Fruit fly (Drosophila melanogaster) whole organism, embryonic: Measurements from ENCODE around the gene Trpgamma.

Experiments
- ATbp ChIP-seq: fragments of 200-800 bp; sonication (Bioruptor generic); optimal IDR thresholded peaks from 2 replicates; lab custom pipeline; 2017; ENCODE audit warnings: missing biosample characterization, mild to moderate bottlenecking, missing genetic modification characterization, missing genetic modification reagents
- Ada2b ChIP-seq: fragments of 200-800 bp; sonication (Bioruptor generic); IDR thresholded peaks from 2 replicates; pipeline ENCODE4 v1.3.6; 2022; ENCODE audit warnings: missing biosample characterization, missing genetic modification characterization
- CG10431 ChIP-seq: fragments of 200-800 bp; sonication (Bioruptor generic); optimal IDR thresholded peaks from 3 replicates; lab custom pipeline; 2018; ENCODE audit warnings: missing biosample characterization, mild to moderate bottlenecking, missing genetic modification characterization
- CG13424 ChIP-seq: fragments of 200-800 bp; sonication (Bioruptor generic); optimal IDR thresholded peaks from 2 replicates; lab custom pipeline; 2019; ENCODE audit warnings: missing biosample characterization, mild to moderate bottlenecking, missing genetic modification characterization, moderate library complexity
- CG13894 ChIP-seq: fragments of 200-800 bp; sonication (Bioruptor generic); optimal IDR thresholded peaks from 3 replicates; lab custom pipeline; 2018; ENCODE audit warnings: missing biosample characterization, mild to moderate bottlenecking, missing genetic modification characterization, moderate library complexity
- CG1529 ChIP-seq: fragments of 200-800 bp; sonication (Bioruptor generic); optimal IDR thresholded peaks from 3 replicates; lab custom pipeline; 2018; ENCODE audit warnings: missing biosample characterization, missing genetic modification characterization
- CG15514 ChIP-seq: fragments of 200-800 bp; sonication (Bioruptor generic); optimal IDR thresholded peaks from 3 replicates; lab custom pipeline; 2017; ENCODE audit warnings: missing biosample characterization, missing genetic modification characterization, mild to moderate bottlenecking, moderate library complexity, missing genetic modification reagents
- CG15601 ChIP-seq: fragments of 200-800 bp; sonication (Bioruptor generic); optimal IDR thresholded peaks from 3 replicates; lab custom pipeline; 2019; ENCODE audit warnings: missing biosample characterization, mild to moderate bottlenecking, missing genetic modification characterization, moderate library complexity
- CG17568 ChIP-seq: fragments of 200-800 bp; sonication (Bioruptor generic); optimal IDR thresholded peaks from 2 replicates; lab custom pipeline; 2018; ENCODE audit warnings: missing biosample characterization, mild to moderate bottlenecking, missing genetic modification characterization, moderate library complexity
- CG18262 ChIP-seq: fragments of 200-800 bp; optimal IDR thresholded peaks from 3 replicates; lab custom pipeline; 2019; ENCODE audit warnings: missing biosample characterization, mild to moderate bottlenecking, missing genetic modification characterization, moderate library complexity
- CG2199 ChIP-seq: fragments of 200-800 bp; sonication (Bioruptor generic); IDR thresholded peaks from 3 replicates; pipeline ENCODE4 v1.3.6; 2022; ENCODE audit warnings: missing biosample characterization, missing genetic modification characterization
- CG2202 ChIP-seq: fragments of 200-800 bp; sonication (Bioruptor generic); optimal IDR thresholded peaks from 2 replicates; lab custom pipeline; 2018; ENCODE audit warnings: missing biosample characterization, mild to moderate bottlenecking, missing genetic modification characterization
- CG3065 ChIP-seq: fragments of 200-800 bp; sonication (Bioruptor generic); optimal IDR thresholded peaks from 2 replicates; lab custom pipeline; 2016; ENCODE audit warnings: missing biosample characterization, missing genetic modification characterization
- CG33557 ChIP-seq: fragments of 200-800 bp; sonication (Bioruptor generic); optimal IDR thresholded peaks from 2 replicates; lab custom pipeline; 2019; ENCODE audit warnings: missing biosample characterization, mild to moderate bottlenecking, missing genetic modification characterization, moderate library complexity
- CG3407 ChIP-seq: fragments of 200-800 bp; sonication (Bioruptor generic); optimal IDR thresholded peaks from 2 replicates; lab custom pipeline; 2018; ENCODE audit warnings: missing biosample characterization, mild to moderate bottlenecking, missing genetic modification characterization
- CG4617 ChIP-seq: fragments of 200-800 bp; sonication (Bioruptor generic); optimal IDR thresholded peaks from 3 replicates; lab custom pipeline; 2016; ENCODE audit warnings: missing biosample characterization, missing genetic modification characterization, borderline replicate concordance
- CG4707 ChIP-seq: fragments of 200-800 bp; sonication (Bioruptor generic); optimal IDR thresholded peaks from 2 replicates; lab custom pipeline; 2018; ENCODE audit warnings: missing biosample characterization, mild to moderate bottlenecking, missing genetic modification characterization, moderate library complexity
- CG6689 ChIP-seq: fragments of 200-800 bp; sonication (Bioruptor generic); IDR thresholded peaks from 2 replicates; pipeline ENCODE4 v1.3.6; 2022; ENCODE audit warnings: missing biosample characterization, missing genetic modification characterization
- CG9437 ChIP-seq: fragments of 200-800 bp; sonication (Bioruptor generic); optimal IDR thresholded peaks from 2 replicates; lab custom pipeline; 2018; ENCODE audit warnings: missing biosample characterization, mild to moderate bottlenecking, missing genetic modification characterization
- Deaf1 ChIP-seq: fragments of 200-800 bp; optimal IDR thresholded peaks from 3 replicates; lab custom pipeline; 2019; ENCODE audit warnings: missing biosample characterization, mild to moderate bottlenecking, missing genetic modification characterization, moderate library complexity
- Fer2 ChIP-seq: fragments of 200-800 bp; sonication (Bioruptor generic); optimal IDR thresholded peaks from 2 replicates; lab custom pipeline; 2018; ENCODE audit warnings: missing biosample characterization, mild to moderate bottlenecking, missing genetic modification characterization, moderate library complexity
- HLH4C ChIP-seq: fragments of 200-800 bp; sonication (Bioruptor generic); IDR thresholded peaks from 3 replicates; pipeline ENCODE4 v1.3.6; 2022; ENCODE audit warnings: missing biosample characterization, missing genetic modification characterization; ENCODE audit not compliant: partially characterized antibody
- Kr ChIP-seq: fragments of 200-800 bp; sonication (Bioruptor generic); optimal IDR thresholded peaks from 2 replicates; lab custom pipeline; 2017; ENCODE audit warnings: missing biosample characterization, mild to moderate bottlenecking, missing genetic modification characterization
- PHDP ChIP-seq: fragments of 200-800 bp; sonication (Bioruptor generic); optimal IDR thresholded peaks from 3 replicates; lab custom pipeline; 2018; ENCODE audit warnings: missing biosample characterization, mild to moderate bottlenecking, missing genetic modification characterization, moderate library complexity
- Sox100B ChIP-seq: fragments of 200-800 bp; sonication (Bioruptor generic); optimal IDR thresholded peaks from 3 replicates; lab custom pipeline; 2018; ENCODE audit warnings: missing biosample characterization, mild to moderate bottlenecking, missing genetic modification characterization
- Spps ChIP-seq: fragments of 200-800 bp; sonication (Bioruptor generic); optimal IDR thresholded peaks from 2 replicates; lab custom pipeline; 2018; ENCODE audit warnings: missing biosample characterization, mild to moderate bottlenecking, missing genetic modification characterization
- Xrp1 ChIP-seq: fragments of 200-800 bp; sonication (Bioruptor generic); IDR thresholded peaks from 2 replicates; pipeline ENCODE4 v1.3.6; 2022; ENCODE audit warnings: missing biosample characterization, missing genetic modification characterization
- abd-A ChIP-seq: fragments of 200-800 bp; sonication (Bioruptor generic); optimal IDR thresholded peaks from 3 replicates; lab custom pipeline; 2019; ENCODE audit warnings: missing biosample characterization, mild to moderate bottlenecking, missing genetic modification characterization, moderate library complexity
- bsh ChIP-seq, 2 experiments: fragments of 200-800 bp; sonication (Bioruptor generic); optimal IDR thresholded peaks; 2 replicates each; lab custom pipeline; 2017 to 2018; ENCODE audit warnings: mild to moderate bottlenecking in 2 of 2, missing biosample characterization in 2 of 2, missing genetic modification characterization in 2 of 2, moderate library complexity in 1 of 2
- da ChIP-seq: fragments of 200-800 bp; sonication (Bioruptor generic); optimal IDR thresholded peaks from 2 replicates; lab custom pipeline; 2016; ENCODE audit warnings: missing biosample characterization, missing genetic modification characterization
- dmrt11E ChIP-seq: fragments of 200-800 bp; sonication (Bioruptor generic); optimal IDR thresholded peaks from 3 replicates; lab custom pipeline; 2018; ENCODE audit warnings: missing biosample characterization, mild to moderate bottlenecking, missing genetic modification characterization, moderate library complexity
- eve ChIP-seq, 2 experiments: fragments of >200 bp; optimal IDR thresholded peaks; 2 replicates each; lab custom pipeline; 2017; ENCODE audit warnings: missing biosample characterization in 2 of 2, missing genetic modification characterization in 2 of 2
- exex ChIP-seq: fragments of 200-800 bp; sonication (Bioruptor generic); optimal IDR thresholded peaks from 4 replicates; lab custom pipeline; 2018; ENCODE audit warnings: missing biosample characterization, mild to moderate bottlenecking, missing genetic modification characterization, moderate library complexity
- ftz-f1 ChIP-seq: fragments of 200-800 bp; sonication (Bioruptor generic); optimal IDR thresholded peaks from 2 replicates; lab custom pipeline; 2016; ENCODE audit warnings: missing biosample characterization, missing genetic modification characterization
- gem ChIP-seq: fragments of 200-800 bp; sonication (Bioruptor generic); optimal IDR thresholded peaks from 2 replicates; lab custom pipeline; 2019; ENCODE audit warnings: missing biosample characterization, mild to moderate bottlenecking, missing genetic modification characterization, moderate library complexity
- grn ChIP-seq: fragments of 200-800 bp; sonication (Bioruptor generic); optimal IDR thresholded peaks from 3 replicates; lab custom pipeline; 2017; ENCODE audit warnings: missing biosample characterization, missing genetic modification characterization
- gt ChIP-seq: fragments of 200-800 bp; sonication (Bioruptor generic); IDR thresholded peaks from 2 replicates; pipeline ENCODE4 v1.3.6; 2022; ENCODE audit warnings: missing biosample characterization, missing genetic modification characterization
- ham ChIP-seq: fragments of 200-800 bp; sonication (Bioruptor generic); IDR thresholded peaks from 2 replicates; pipeline ENCODE4 v1.3.6; 2022; ENCODE audit warnings: missing biosample characterization, missing genetic modification characterization
- ken ChIP-seq: fragments of 200-800 bp; sonication (Bioruptor generic); IDR thresholded peaks from 3 replicates; pipeline ENCODE4 v1.3.6; 2022; ENCODE audit warnings: missing biosample characterization, missing genetic modification characterization
- nerfin-1 ChIP-seq: fragments of 200-800 bp; sonication (Bioruptor generic); optimal IDR thresholded peaks from 3 replicates; lab custom pipeline; 2019; ENCODE audit warnings: missing biosample characterization, mild to moderate bottlenecking, missing genetic modification characterization, moderate library complexity
- onecut ChIP-seq: fragments of 200-800 bp; sonication (Bioruptor generic); IDR thresholded peaks from 2 replicates; pipeline ENCODE4 v1.3.6; 2022; ENCODE audit warnings: missing biosample characterization, missing genetic modification characterization
- pita ChIP-seq: fragments of 200-800 bp; sonication (Bioruptor generic); optimal IDR thresholded peaks from 2 replicates; lab custom pipeline; 2017; ENCODE audit warnings: missing biosample characterization, mild to moderate bottlenecking, missing genetic modification characterization
- row ChIP-seq: fragments of 200-800 bp; sonication (Bioruptor generic); IDR thresholded peaks from 3 replicates; pipeline ENCODE4 v1.3.6; 2022; ENCODE audit warnings: missing biosample characterization, missing genetic modification characterization
- salm ChIP-seq: fragments of 200-800 bp; sonication (Bioruptor generic); optimal IDR thresholded peaks from 2 replicates; lab custom pipeline; 2018; ENCODE audit warnings: missing biosample characterization, mild to moderate bottlenecking, missing genetic modification characterization
- sens ChIP-seq: fragments of 200-800 bp; sonication (Bioruptor generic); peaks from one replicate; lab custom pipeline; 2016; ENCODE audit warnings: missing biosample characterization, missing genetic modification characterization
- so ChIP-seq: fragments of 200-800 bp; sonication (Bioruptor generic); IDR thresholded peaks from 3 replicates; pipeline ENCODE4 v1.3.6; 2022; ENCODE audit warnings: missing biosample characterization, missing genetic modification characterization
- trem ChIP-seq: fragments of 200-800 bp; optimal IDR thresholded peaks from 3 replicates; lab custom pipeline; 2019; ENCODE audit warnings: missing biosample characterization, mild to moderate bottlenecking, missing genetic modification characterization, moderate library complexity
- twi ChIP-seq: fragments of 200-800 bp; optimal IDR thresholded peaks from 2 replicates; lab custom pipeline; 2019; ENCODE audit warnings: missing biosample characterization, mild to moderate bottlenecking, missing genetic modification characterization, moderate library complexity

Gene Trpgamma

DNA sequence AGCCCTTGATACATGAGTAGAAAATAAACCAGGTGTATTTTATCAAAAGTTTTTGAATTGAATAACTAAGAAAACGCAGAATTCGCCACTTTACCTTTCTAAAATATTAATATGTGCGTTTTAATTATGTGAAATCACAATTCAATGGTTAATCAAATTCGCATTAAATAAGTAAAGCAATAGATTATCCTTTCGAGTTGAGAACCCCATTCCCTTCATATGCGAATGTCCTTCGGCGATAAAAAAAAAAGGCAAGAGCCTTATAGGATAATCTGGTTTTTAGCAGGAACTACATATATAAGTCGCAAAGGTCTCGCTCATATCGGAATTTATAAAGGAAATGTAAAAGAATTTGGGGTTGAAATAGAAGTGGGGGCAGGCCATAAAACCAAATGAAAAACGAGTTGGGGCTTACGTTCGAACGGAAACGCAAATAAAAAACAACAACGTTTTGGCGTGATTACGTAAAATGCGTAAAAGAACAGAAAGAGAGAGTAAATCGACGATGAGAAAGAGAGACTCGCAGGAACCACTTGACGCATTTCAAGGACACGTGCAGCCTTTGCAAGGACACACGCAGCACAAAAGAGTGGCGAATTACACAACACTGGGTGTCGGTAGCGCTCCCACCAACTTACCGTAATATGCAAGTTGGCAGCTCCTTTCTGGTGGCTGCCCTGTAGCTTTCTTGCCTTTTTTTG, 38.8 kb upstream of the Trpgamma start (continued):
- TF ChIP-seq CG6689 (GFP tag; lab: Robert Waterston, UW) (no peak), Sox100B (no peak), da (no peak), Ada2b (GFP tag; lab: Robert Waterston, UW) (no peak), Fer2 (tag; lab: Kevin White, UChicago) (no peak), CG3065 (GFP tag; lab: Kevin White, UChicago) (no peak), CG13424 (tag; lab: Kevin White, UChicago) (no peak), CG17568 (no peak), trem (tag; lab: Kevin White, UChicago) (peak; percentile 19), CG9437 (GFP tag; lab: Kevin White, UChicago) (peak; percentile 93), ftz-f1 (peak; percentile 30), CG4617 (GFP tag; lab: Kevin White, UChicago) (no peak), row (GFP tag; lab: Robert Waterston, UW) (no peak), nerfin-1 (tag; lab: Kevin White, UChicago) (peak; percentile 14), CG2199 (GFP tag; lab: Robert Waterston, UW) (no peak), Xrp1 (GFP tag; lab: Robert Waterston, UW) (no peak), CG13894 (tag; lab: Kevin White, UChicago) (peak; percentile 79), Spps (tag; lab: Kevin White, UChicago) (no peak), abd-A (peak; percentile 36)

dm6 chr2L:16713929-16714328, 37.4 kb upstream of the Trpgamma start:
- no peak for TF ChIP-seq pita (GFP tag; lab: Kevin White, UChicago)
- TF ChIP-seq CG4707 (GFP tag; lab: Kevin White, UChicago) = peak; percentile 11
- peak; percentile 29 for TF ChIP-seq Deaf1 (tag; lab: Kevin White, UChicago)
- TF ChIP-seq HLH4C = no peak
- no peak for TF ChIP-seq so
- TF ChIP-seq exex (tag; lab: Kevin White, UChicago) = peak; percentile 17
- peak in 1 of 2 experiments; percentile 40 for TF ChIP-seq eve (GFP tag; optimal IDR thresholded peaks at IDR 0.05; lab: Kevin White, UChicago)
- TF ChIP-seq CG15514 = no peak
- TF ChIP-seq CG1529 (GFP tag; lab: Kevin White, UChicago) = peak; percentile 22
- TF ChIP-seq sens (GFP tag; lab: Kevin White, UChicago) = peak; percentile 70
- TF ChIP-seq CG15601 (tag; lab: Kevin White, UChicago) = peak; percentile 46
- TF ChIP-seq grn (GFP tag; lab: Kevin White, UChicago) = peak; percentile 16
- TF ChIP-seq twi (tag; lab: Kevin White, UChicago) = peak; percentile 21
- TF ChIP-seq CG18262 = peak; percentile 3
- TF ChIP-seq gem (tag; lab: Kevin White, UChicago) = peak; percentile 18
- no peak for TF ChIP-seq gt (GFP tag; lab: Robert Waterston, UW)
- TF ChIP-seq onecut (GFP tag; lab: Robert Waterston, UW) = no peak
- TF ChIP-seq ham (GFP tag; lab: Robert Waterston, UW) = no peak
- TF ChIP-seq CG10431 (GFP tag; lab: Kevin White, UChicago) = peak; percentile 75
- TF ChIP-seq ken (GFP tag; lab: Robert Waterston, UW) = 0 out of 3 replicates have a peak, but pooled peaks have one; percentile 7
- TF ChIP-seq Kr (GFP tag; lab: Kevin White, UChicago) = peak; percentile 3
- TF ChIP-seq bsh (GFP tag; optimal IDR thresholded peaks at IDR 0.05; lab: Kevin White, UChicago) = peak in 1 of 2 experiments; percentile 21
- peak; percentile 43 for TF ChIP-seq CG2202 (tag; lab: Kevin White, UChicago)
- peak; percentile 21 for TF ChIP-seq ATbp (GFP tag; lab: Kevin White, UChicago)
- TF ChIP-seq CG2199 (GFP tag; lab: Robert Waterston, UW) = 0 out of 3 replicates have a peak, but pooled peaks have one; percentile 45
- TF ChIP-seq CG17568 = peak; percentile 37
- TF ChIP-seq PHDP (tag; lab: Kevin White, UChicago) = peak; percentile 18
- peak; percentile 6 for TF ChIP-seq CG3407 (GFP tag; lab: Kevin White, UChicago)
- peak; percentile 41 for TF ChIP-seq salm (tag; lab: Kevin White, UChicago)
- TF ChIP-seq CG33557 (GFP tag; lab: Kevin White, UChicago) = peak; percentile 63
- TF ChIP-seq dmrt11E (tag; lab: Kevin White, UChicago) = peak; percentile 32
